Fruit fly (Drosophila melanogaster) whole organism, embryonic: ENCODE data around the gene Cpr.

Experiments used
- CTCF ChIP-seq: fragments of 200-800 bp; sonication (Bioruptor generic); optimal IDR thresholded peaks from 2 replicates; lab custom pipeline; 2017; ENCODE audit warnings: missing biosample characterization, mild to moderate bottlenecking, missing genetic modification characterization, moderate library complexity
- NFAT ChIP-seq: fragments of 200-800 bp; sonication (Bioruptor generic); IDR thresholded peaks from 2 replicates; pipeline ENCODE4 v1.3.6; 2022; ENCODE audit warnings: missing biosample characterization, missing genetic modification characterization
- bcd ChIP-seq: fragments of 200-800 bp; sonication (Bioruptor generic); optimal IDR thresholded peaks from 2 replicates; lab custom pipeline; 2017; ENCODE audit warnings: missing biosample characterization, mild to moderate bottlenecking, missing genetic modification characterization
- run ChIP-seq: fragments of 200-800 bp; sonication (Bioruptor generic); optimal IDR thresholded peaks from 3 replicates; lab custom pipeline; 2018; ENCODE audit warnings: missing biosample characterization, mild to moderate bottlenecking, missing genetic modification characterization

Cpr gene

DNA sequence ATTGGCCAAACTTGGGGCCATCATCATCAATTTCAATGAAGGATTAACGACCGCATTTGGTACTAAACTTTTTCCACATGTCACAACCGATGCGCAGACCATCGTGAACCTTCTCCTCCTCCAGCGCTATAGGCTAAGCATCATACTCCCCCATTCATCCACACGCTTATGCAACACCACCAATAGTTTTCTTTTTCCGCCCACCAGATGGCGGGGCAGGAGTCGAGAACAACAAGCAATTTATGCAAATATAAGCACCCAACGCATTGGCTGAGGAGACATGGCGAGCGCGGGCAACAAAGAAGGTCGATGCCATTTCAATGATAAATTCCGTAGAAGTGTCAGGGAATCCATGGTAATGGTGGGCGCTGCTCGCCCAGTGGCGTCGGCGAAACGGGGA, 52.8 kb downstream of the Cpr start:
- TF ChIP-seq run (tag; lab: Kevin White, UChicago) = no peak
- TF ChIP-seq NFAT (GFP tag; lab: Robert Waterston, UW) = 0 out of 2 replicates have a peak, but pooled peaks have one; percentile 2
- TF ChIP-seq CTCF (GFP tag; lab: Kevin White, UChicago) = peak; percentile 74
- no peak for TF ChIP-seq bcd (GFP tag; lab: Kevin White, UChicago)
